Fruit fly (Drosophila melanogaster): ENCODE data around the gene mthl5.

The mthl5 gene

dm6 chr3R:11920605-11921004 lies 33.6 kb upstream of the mthl5 start (continued):
- TF ChIP-seq CG4854 (GFP tag; optimal IDR thresholded peaks at IDR 0.05): no peak
- no peak for TF ChIP-seq unpg (GFP tag; optimal IDR thresholded peaks at IDR 0.05)
- TF ChIP-seq shn (GFP tag; optimal IDR thresholded peaks at IDR 0.05): no peak
- no peak for TF ChIP-seq CG15011 (GFP tag; optimal IDR thresholded peaks at IDR 0.05)
- TF ChIP-seq chif (GFP tag; optimal IDR thresholded peaks at IDR 0.05): peak in 1 of 2 experiments; percentile 7
- 0 out of 3 replicates have a peak, but pooled peaks have one; percentile 22 for TF ChIP-seq ci (GFP tag; IDR thresholded peaks at IDR 0.05)
- TF ChIP-seq ham (GFP tag; IDR thresholded peaks at IDR 0.05): no peak
- TF ChIP-seq nmo (GFP tag; optimal IDR thresholded peaks at IDR 0.05): peak; percentile 33
- TF ChIP-seq Trl (optimal IDR thresholded peaks at IDR 0.05): no peak
- TF ChIP-seq Trl (GFP tag; optimal IDR thresholded peaks at IDR 0.05): no peak
- no peak for TF ChIP-seq Lpt (GFP tag; optimal IDR thresholded peaks at IDR 0.05)
- TF ChIP-seq CG12744 (GFP tag; optimal IDR thresholded peaks at IDR 0.05): no peak
- TF ChIP-seq CG31224 (GFP tag; IDR thresholded peaks at IDR 0.05): no peak
- TF ChIP-seq Mad (GFP tag; optimal IDR thresholded peaks at IDR 0.05): no peak
- TF ChIP-seq kay (GFP tag; optimal IDR thresholded peaks at IDR 0.05): no peak
- TF ChIP-seq ttk (GFP tag; IDR thresholded peaks at IDR 0.05): no peak
- no peak for TF ChIP-seq CG11456 (GFP tag; IDR thresholded peaks at IDR 0.05)
- no peak for TF ChIP-seq CG14710 (tag; optimal IDR thresholded peaks at IDR 0.05)
- no peak for TF ChIP-seq Bdp1 (GFP tag; optimal IDR thresholded peaks at IDR 0.05)
- no peak for TF ChIP-seq Nf-YC (tag; optimal IDR thresholded peaks at IDR 0.05)
- no peak for TF ChIP-seq Bgb (GFP tag; IDR thresholded peaks at IDR 0.05; ENCODE audit: partially characterized antibody)
- TF ChIP-seq maf-S (GFP tag; optimal IDR thresholded peaks at IDR 0.05): no peak
- TF ChIP-seq CG11093 (GFP tag; IDR thresholded peaks at IDR 0.05): 0 out of 3 replicates have a peak, but pooled peaks have one; percentile 37
- no peak for TF ChIP-seq CG7745 (tag; optimal IDR thresholded peaks at IDR 0.05)
- no peak for TF ChIP-seq bcd (GFP tag; optimal IDR thresholded peaks at IDR 0.05)
- no peak for TF ChIP-seq CG12104 (GFP tag; optimal IDR thresholded peaks at IDR 0.05)
- no peak for TF ChIP-seq CG14667 (GFP tag; IDR thresholded peaks at IDR 0.05)
- TF ChIP-seq fu2 (GFP tag; optimal IDR thresholded peaks at IDR 0.05): no peak
- TF ChIP-seq D19B (GFP tag; optimal IDR thresholded peaks at IDR 0.05): no peak
- peak; percentile 40; the same call in 1 of the 2 replicates for TF ChIP-seq Xrp1 (GFP tag; IDR thresholded peaks at IDR 0.05)
- no peak for TF ChIP-seq CG7839 (tag; optimal IDR thresholded peaks at IDR 0.05)
- no peak for TF ChIP-seq CG7372 (GFP tag; IDR thresholded peaks at IDR 0.05)
- TF ChIP-seq HmgZ (tag; optimal IDR thresholded peaks at IDR 0.05): no peak
- TF ChIP-seq az2 (GFP tag; optimal IDR thresholded peaks at IDR 0.05): peak; percentile 17
- no peak for TF ChIP-seq eyg (GFP tag; optimal IDR thresholded peaks at IDR 0.05)
- no peak for TF ChIP-seq her (GFP tag; optimal IDR thresholded peaks at IDR 0.05)
- no peak for TF ChIP-seq croc (GFP tag; conservative IDR thresholded peaks at IDR 0.05)
- TF ChIP-seq tna (GFP tag; IDR thresholded peaks at IDR 0.05; ENCODE audit: partially characterized antibody): no peak
- TF ChIP-seq pnt (GFP tag; optimal IDR thresholded peaks at IDR 0.05): peak; percentile 46
- TF ChIP-seq CG13624 (GFP tag; optimal IDR thresholded peaks at IDR 0.05): no peak
- TF ChIP-seq CG30020 (tag; optimal IDR thresholded peaks at IDR 0.05): no peak
- no peak for TF ChIP-seq Abd-B (GFP tag; optimal IDR thresholded peaks at IDR 0.05)
- no peak for TF ChIP-seq en (GFP tag; optimal IDR thresholded peaks at IDR 0.05)
- TF ChIP-seq CG8478 (optimal IDR thresholded peaks at IDR 0.05): no peak
- peak; percentile 51 for TF ChIP-seq row (GFP tag; IDR thresholded peaks at IDR 0.05)
- TF ChIP-seq yki (optimal IDR thresholded peaks at IDR 0.05): no peak
- no peak for TF ChIP-seq CG11723 (GFP tag; optimal IDR thresholded peaks at IDR 0.05)
- TF ChIP-seq eve (GFP tag; optimal IDR thresholded peaks at IDR 0.05): no peak
- TF ChIP-seq psq (GFP tag; optimal IDR thresholded peaks at IDR 0.05): no peak
- TF ChIP-seq cas (GFP tag; IDR thresholded peaks at IDR 0.05): no peak
- TF ChIP-seq chinmo (GFP tag; IDR thresholded peaks at IDR 0.05; ENCODE audit: partially characterized antibody): no peak
- no peak for TF ChIP-seq trh (GFP tag; optimal IDR thresholded peaks at IDR 0.05)
- no peak for TF ChIP-seq CG10959 (GFP tag; IDR thresholded peaks at IDR 0.05)
- TF ChIP-seq Sox102F (GFP tag; optimal IDR thresholded peaks at IDR 0.05): peak; percentile 56

All from whole organism, embryonic.